Fruit fly (Drosophila melanogaster) whole organism, embryonic: ENCODE data around the gene Cyp4d1.

Experiments
- Ada2b ChIP-seq: fragments of 200-800 bp; sonication (Bioruptor generic); IDR thresholded peaks from 2 replicates; pipeline ENCODE4 v1.3.6; 2022; ENCODE audit warnings: missing biosample characterization, missing genetic modification characterization
- CG10147 ChIP-seq: fragments of 200-800 bp; sonication (Bioruptor generic); optimal IDR thresholded peaks from 2 replicates; lab custom pipeline; 2019; ENCODE audit warnings: missing biosample characterization, mild to moderate bottlenecking, missing genetic modification characterization, moderate library complexity
- CG10267 ChIP-seq: fragments of 200-800 bp; sonication (Bioruptor generic); optimal IDR thresholded peaks from 2 replicates; lab custom pipeline; 2018; ENCODE audit warnings: missing biosample characterization, mild to moderate bottlenecking, missing genetic modification characterization, moderate library complexity
- CG11504 ChIP-seq: fragments of 200-800 bp; sonication (Bioruptor generic); optimal IDR thresholded peaks from 3 replicates; lab custom pipeline; 2019; ENCODE audit warnings: missing biosample characterization, mild to moderate bottlenecking, missing genetic modification characterization, moderate library complexity
- CG12769 ChIP-seq: fragments of 200-800 bp; sonication (Bioruptor generic); optimal IDR thresholded peaks from 2 replicates; lab custom pipeline; 2019; ENCODE audit warnings: missing biosample characterization, mild to moderate bottlenecking, missing genetic modification characterization, moderate library complexity
- CG12942 ChIP-seq: fragments of 200-800 bp; sonication (Bioruptor generic); optimal IDR thresholded peaks from 3 replicates; lab custom pipeline; 2016; ENCODE audit warnings: missing biosample characterization, missing genetic modification characterization
- CG13296 ChIP-seq: fragments of 200-800 bp; sonication (Bioruptor generic); optimal IDR thresholded peaks from 3 replicates; lab custom pipeline; 2018; ENCODE audit warnings: missing biosample characterization, mild to moderate bottlenecking, missing genetic modification characterization
- CG14014 ChIP-seq: fragments of 200-800 bp; sonication (Bioruptor generic); IDR thresholded peaks from 2 replicates; pipeline ENCODE4 v1.3.6; 2022; ENCODE audit warnings: missing biosample characterization, missing genetic modification characterization
- CG14710 ChIP-seq: fragments of 200-800 bp; sonication (Bioruptor generic); optimal IDR thresholded peaks from 3 replicates; lab custom pipeline; 2019; ENCODE audit warnings: missing biosample characterization, mild to moderate bottlenecking, missing genetic modification characterization, moderate library complexity
- CG14965 ChIP-seq: fragments of 200-800 bp; sonication (Bioruptor generic); optimal IDR thresholded peaks from 2 replicates; lab custom pipeline; 2016; ENCODE audit warnings: missing biosample characterization, missing genetic modification characterization, borderline replicate concordance
- CG2120 ChIP-seq: fragments of 200-800 bp; sonication (Bioruptor generic); optimal IDR thresholded peaks from 3 replicates; lab custom pipeline; 2016; ENCODE audit warnings: missing biosample characterization, missing genetic modification characterization
- CG2875 ChIP-seq: fragments of 200-800 bp; sonication (Bioruptor generic); optimal IDR thresholded peaks from 2 replicates; lab custom pipeline; 2017; ENCODE audit warnings: missing biosample characterization, mild to moderate bottlenecking, missing genetic modification characterization, missing genetic modification reagents
- CG30403 ChIP-seq: fragments of 200-800 bp; sonication (Bioruptor generic); optimal IDR thresholded peaks from 3 replicates; lab custom pipeline; 2016; ENCODE audit warnings: missing biosample characterization, missing genetic modification characterization
- CG31441 ChIP-seq: fragments of 200-800 bp; sonication (Bioruptor generic); IDR thresholded peaks from 2 replicates; pipeline ENCODE4 v1.3.6; 2022; ENCODE audit warnings: missing biosample characterization, missing genetic modification characterization
- CG3281 ChIP-seq: fragments of 200-800 bp; sonication (Bioruptor generic); optimal IDR thresholded peaks from 3 replicates; lab custom pipeline; 2017; ENCODE audit warnings: missing biosample characterization, mild to moderate bottlenecking, missing genetic modification characterization
- CG34224 ChIP-seq: fragments of 200-800 bp; sonication (Bioruptor generic); IDR thresholded peaks from 3 replicates; pipeline ENCODE4 v1.3.6; 2022; ENCODE audit warnings: missing biosample characterization, missing genetic modification characterization; ENCODE audit not compliant: partially characterized antibody
- CG34422 ChIP-seq: fragments of 200-800 bp; sonication (Bioruptor generic); IDR thresholded peaks from 3 replicates; pipeline ENCODE4 v1.3.6; 2022; ENCODE audit warnings: missing biosample characterization, missing genetic modification characterization
- CG3995 ChIP-seq: fragments of 200-800 bp; sonication (Bioruptor generic); optimal IDR thresholded peaks from 3 replicates; lab custom pipeline; 2016; ENCODE audit warnings: missing biosample characterization, missing genetic modification characterization
- CG4820 ChIP-seq: fragments of 200-800 bp; sonication (Bioruptor generic); optimal IDR thresholded peaks from 3 replicates; lab custom pipeline; 2016; ENCODE audit warnings: missing biosample characterization, missing genetic modification characterization
- CG8290 ChIP-seq, 3 experiments: fragments of 200-800 bp; sonication (Bioruptor generic); optimal IDR thresholded peaks; 2 replicates each; lab custom pipeline; 2016 to 2019; ENCODE audit warnings: missing biosample characterization in 3 of 3, missing genetic modification characterization in 3 of 3, mild to moderate bottlenecking in 2 of 3, moderate library complexity in 1 of 3
- Chrac-16 ChIP-seq: fragments of 200-800 bp; sonication (Bioruptor generic); optimal IDR thresholded peaks from 3 replicates; lab custom pipeline; 2016; ENCODE audit warnings: missing biosample characterization, missing genetic modification characterization
- Doc3 ChIP-seq: fragments of 200-800 bp; sonication (Bioruptor generic); IDR thresholded peaks from 3 replicates; pipeline ENCODE4 v1.3.6; 2022; ENCODE audit warnings: missing biosample characterization, missing genetic modification characterization; ENCODE audit not compliant: partially characterized antibody
- Dp ChIP-seq: fragments of 200-800 bp; sonication (Bioruptor generic); optimal IDR thresholded peaks from 2 replicates; lab custom pipeline; 2018; ENCODE audit warnings: missing biosample characterization, mild to moderate bottlenecking, missing genetic modification characterization, moderate library complexity
- E2f2 ChIP-seq: fragments of 200-800 bp; sonication (Bioruptor generic); IDR thresholded peaks from 2 replicates; pipeline ENCODE4 v1.3.6; 2022; ENCODE audit warnings: missing biosample characterization, missing genetic modification characterization
- Fer1 ChIP-seq: fragments of 200-800 bp; sonication (Bioruptor generic); optimal IDR thresholded peaks from 2 replicates; lab custom pipeline; 2017; ENCODE audit warnings: missing biosample characterization, mild to moderate bottlenecking, missing genetic modification characterization
- Gug ChIP-seq: fragments of 200-800 bp; sonication (Bioruptor generic); IDR thresholded peaks from 4 replicates; pipeline ENCODE4 v1.3.6; 2022; ENCODE audit warnings: missing biosample characterization, missing genetic modification characterization
- HmgZ ChIP-seq: fragments of 200-800 bp; sonication (Bioruptor generic); optimal IDR thresholded peaks from 2 replicates; lab custom pipeline; 2018; ENCODE audit warnings: missing biosample characterization, mild to moderate bottlenecking, missing genetic modification characterization
- Hsf ChIP-seq: fragments of 200-800 bp; sonication (Bioruptor generic); optimal IDR thresholded peaks from 3 replicates; lab custom pipeline; 2016; ENCODE audit warnings: missing biosample characterization, missing genetic modification characterization
- Lpt ChIP-seq: fragments of >200 bp; optimal IDR thresholded peaks from 2 replicates; lab custom pipeline; 2018; ENCODE audit warnings: missing biosample characterization, missing genetic modification characterization
- MBD-R2 ChIP-seq: fragments of 200-800 bp; sonication (Bioruptor generic); IDR thresholded peaks from 2 replicates; pipeline ENCODE4 v1.3.6; 2022; ENCODE audit warnings: missing biosample characterization, missing genetic modification characterization
- Meics ChIP-seq: fragments of 200-800 bp; sonication (Bioruptor generic); optimal IDR thresholded peaks from 2 replicates; lab custom pipeline; 2017; ENCODE audit warnings: missing biosample characterization, mild to moderate bottlenecking, missing genetic modification characterization
- Myb ChIP-seq: fragments of 200-800 bp; sonication (Bioruptor generic); optimal IDR thresholded peaks from 2 replicates; lab custom pipeline; 2016; ENCODE audit warnings: missing biosample characterization, missing genetic modification characterization
- Neu2 ChIP-seq: fragments of 200-800 bp; sonication (Bioruptor generic); optimal IDR thresholded peaks from 3 replicates; lab custom pipeline; 2016; ENCODE audit warnings: missing biosample characterization, missing genetic modification characterization, borderline replicate concordance
- Nf-YC ChIP-seq: fragments of 200-800 bp; optimal IDR thresholded peaks from 3 replicates; lab custom pipeline; 2019; ENCODE audit warnings: missing biosample characterization, mild to moderate bottlenecking, missing genetic modification characterization, moderate library complexity
- Poxn ChIP-seq: fragments of 200-800 bp; sonication (Bioruptor generic); IDR thresholded peaks from 2 replicates; pipeline ENCODE4 v1.3.6; 2022; ENCODE audit warnings: missing biosample characterization, missing genetic modification characterization
- Ptx1 ChIP-seq: fragments of 200-800 bp; sonication (Bioruptor generic); IDR thresholded peaks from 2 replicates; pipeline ENCODE4 v1.3.6; 2022; ENCODE audit warnings: missing biosample characterization, missing genetic modification characterization
- abd-A ChIP-seq: fragments of 200-800 bp; sonication (Bioruptor generic); optimal IDR thresholded peaks from 3 replicates; lab custom pipeline; 2019; ENCODE audit warnings: missing biosample characterization, mild to moderate bottlenecking, missing genetic modification characterization, moderate library complexity
- bowl ChIP-seq: fragments of 200-800 bp; sonication (Bioruptor generic); IDR thresholded peaks from 2 replicates; pipeline ENCODE4 v1.3.6; 2022; ENCODE audit warnings: missing biosample characterization, missing genetic modification characterization
- chinmo ChIP-seq: fragments of 200-800 bp; sonication (Bioruptor generic); IDR thresholded peaks from 4 replicates; pipeline ENCODE4 v1.3.6; 2022; ENCODE audit warnings: missing biosample characterization, missing genetic modification characterization; ENCODE audit not compliant: partially characterized antibody
- chn ChIP-seq: fragments of 200-800 bp; sonication (Bioruptor generic); optimal IDR thresholded peaks from 2 replicates; lab custom pipeline; 2016; ENCODE audit warnings: missing biosample characterization, missing genetic modification characterization
- gem ChIP-seq: fragments of 200-800 bp; sonication (Bioruptor generic); optimal IDR thresholded peaks from 2 replicates; lab custom pipeline; 2019; ENCODE audit warnings: missing biosample characterization, mild to moderate bottlenecking, missing genetic modification characterization, moderate library complexity
- insv ChIP-seq, 2 experiments: fragments of 200-800 bp; sonication (Bioruptor generic); optimal IDR thresholded peaks; 3 replicates each; lab custom pipeline; 2016 to 2018; ENCODE audit warnings: missing biosample characterization in 2 of 2, missing genetic modification characterization in 2 of 2
- inv ChIP-seq: fragments of 200-800 bp; sonication (Bioruptor generic); IDR thresholded peaks from 2 replicates; pipeline ENCODE4 v1.3.6; 2022; ENCODE audit warnings: missing biosample characterization, missing genetic modification characterization; ENCODE audit not compliant: partially characterized antibody
- maf-S ChIP-seq: fragments of 200-800 bp; sonication (Bioruptor generic); optimal IDR thresholded peaks from 2 replicates; lab custom pipeline; 2016; ENCODE audit warnings: missing biosample characterization, missing genetic modification characterization
- mld ChIP-seq: fragments of 200-800 bp; sonication (Bioruptor generic); IDR thresholded peaks from 3 replicates; pipeline ENCODE4 v1.3.6; 2022; ENCODE audit warnings: missing biosample characterization, missing genetic modification characterization; ENCODE audit not compliant: partially characterized antibody
- nmo ChIP-seq: fragments of 200-800 bp; sonication (Bioruptor generic); optimal IDR thresholded peaks from 2 replicates; lab custom pipeline; 2018; ENCODE audit warnings: missing biosample characterization, mild to moderate bottlenecking, missing genetic modification characterization, moderate library complexity
- sens-2 ChIP-seq: fragments of 200-800 bp; sonication (Bioruptor generic); IDR thresholded peaks from 2 replicates; pipeline ENCODE4 v1.3.6; 2022; ENCODE audit warnings: missing biosample characterization, missing genetic modification characterization
- tgo ChIP-seq: fragments of 200-800 bp; sonication (Bioruptor generic); IDR thresholded peaks from 3 replicates; pipeline ENCODE4 v1.3.6; 2022; ENCODE audit warnings: missing biosample characterization, missing genetic modification characterization
- trem ChIP-seq: fragments of 200-800 bp; optimal IDR thresholded peaks from 3 replicates; lab custom pipeline; 2019; ENCODE audit warnings: missing biosample characterization, mild to moderate bottlenecking, missing genetic modification characterization, moderate library complexity

The Cyp4d1 gene

DNA sequence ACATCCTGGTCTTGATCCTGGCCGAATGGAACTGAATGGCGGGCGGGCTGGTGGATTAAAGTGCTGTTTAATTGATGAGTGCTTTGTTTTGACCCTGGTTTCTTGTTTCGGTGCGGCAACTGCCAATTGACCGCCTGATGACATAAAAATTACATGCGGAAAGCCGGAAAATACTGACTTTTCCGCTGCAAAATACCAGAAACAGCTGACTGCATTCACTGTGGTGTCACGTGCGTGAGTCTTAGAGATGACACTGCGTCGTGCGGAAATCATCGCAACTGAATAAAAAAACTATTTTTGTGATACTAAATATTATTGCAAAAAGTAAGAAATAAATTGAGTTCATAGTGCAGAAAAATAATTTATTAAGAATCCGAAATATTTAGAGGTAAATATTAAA is 12.5 kb downstream of the Cyp4d1 start, which contains the start of gene bcn92 (continued):
- peak; percentile 56 for TF ChIP-seq gem
- peak; percentile 62 for TF ChIP-seq Hsf (GFP tag; lab: Kevin White, UChicago)
- peak; percentile 40; the same call in 1 of the 2 replicates for TF ChIP-seq Ada2b
- no peak for TF ChIP-seq CG14965 (GFP tag; lab: Kevin White, UChicago)
- TF ChIP-seq Nf-YC (tag; lab: Kevin White, UChicago), result peak; percentile 37
- no peak for TF ChIP-seq CG11504 (tag; lab: Kevin White, UChicago)
- TF ChIP-seq CG10267, result peak; percentile 50
- peak; percentile 10 for TF ChIP-seq Dp (GFP tag; lab: Kevin White, UChicago)
- TF ChIP-seq insv (GFP tag; optimal IDR thresholded peaks at IDR 0.05; lab: Kevin White, UChicago), result peak in 1 of 2 experiments; percentile 84
- peak; percentile 60; the same call in 1 of the 2 replicates for TF ChIP-seq CG14014
- peak; percentile 25; the same call in 1 of the 2 replicates for TF ChIP-seq Ptx1 (GFP tag; lab: Robert Waterston, UW)
- TF ChIP-seq trem, result peak; percentile 32
- TF ChIP-seq CG12942 (GFP tag; lab: Kevin White, UChicago), result peak; percentile 25
- peak; percentile 65 for TF ChIP-seq CG2120 (GFP tag; lab: Kevin White, UChicago)
- TF ChIP-seq HmgZ (tag; lab: Kevin White, UChicago), result peak; percentile 45
- TF ChIP-seq CG10147, result peak; percentile 29
- no peak for TF ChIP-seq sens-2
- peak; percentile 37 for TF ChIP-seq Meics (GFP tag; lab: Kevin White, UChicago)
- TF ChIP-seq CG34422, result 0 out of 3 replicates have a peak, but pooled peaks have one; percentile 39
- peak; percentile 54 for TF ChIP-seq nmo
- TF ChIP-seq CG13296 (GFP tag; lab: Kevin White, UChicago), result peak; percentile 7
- peak; percentile 56; the same call in 2 of the 4 replicates for TF ChIP-seq Gug
- TF ChIP-seq CG8290 (GFP tag; optimal IDR thresholded peaks at IDR 0.05; lab: Kevin White, UChicago), result peak; percentile 37
- TF ChIP-seq CG8290 (tag; optimal IDR thresholded peaks at IDR 0.05; lab: Kevin White, UChicago), result peak in 1 of 2 experiments; percentile 56
- TF ChIP-seq CG12769 (tag; lab: Kevin White, UChicago), result peak; percentile 46
- no peak for TF ChIP-seq CG31441 (GFP tag; lab: Robert Waterston, UW)
- TF ChIP-seq bowl (GFP tag; lab: Robert Waterston, UW), result no peak
- TF ChIP-seq Myb (GFP tag; lab: Kevin White, UChicago), result peak; percentile 45
- peak; percentile 24 for TF ChIP-seq CG3281 (GFP tag; lab: Kevin White, UChicago)
- TF ChIP-seq chinmo (GFP tag; lab: Robert Waterston, UW), result peak; percentile 91; the same call in 3 of the 4 replicates
- peak; percentile 18 for TF ChIP-seq CG4820 (GFP tag; lab: Kevin White, UChicago)
- peak; percentile 93 for TF ChIP-seq CG34224 (GFP tag; lab: Robert Waterston, UW)
- TF ChIP-seq CG14710 (tag; lab: Kevin White, UChicago), result peak; percentile 44
- TF ChIP-seq inv (GFP tag; lab: Robert Waterston, UW), result peak; percentile 93
- no peak for TF ChIP-seq Lpt (GFP tag; lab: Kevin White, UChicago)
- TF ChIP-seq Chrac-16 (GFP tag; lab: Kevin White, UChicago), result peak; percentile 29
- TF ChIP-seq Poxn (GFP tag; lab: Robert Waterston, UW), result no peak
- TF ChIP-seq abd-A (tag; lab: Kevin White, UChicago), result no peak
- no peak for TF ChIP-seq Neu2 (GFP tag; lab: Kevin White, UChicago)
- peak; percentile 30; the same call in 1 of the 2 replicates for TF ChIP-seq E2f2
- TF ChIP-seq MBD-R2 (GFP tag; lab: Robert Waterston, UW), result peak; percentile 91
- peak; percentile 37 for TF ChIP-seq Fer1 (GFP tag; lab: Kevin White, UChicago)
- peak; percentile 28 for TF ChIP-seq CG3995 (GFP tag; lab: Kevin White, UChicago)
- TF ChIP-seq chn (GFP tag; lab: Kevin White, UChicago), result peak; percentile 39
- TF ChIP-seq maf-S (GFP tag; lab: Kevin White, UChicago), result peak; percentile 49
- TF ChIP-seq mld (GFP tag; lab: Robert Waterston, UW), result peak; percentile 86; the same call in 2 of the 3 replicates
- TF ChIP-seq Doc3 (GFP tag; lab: Robert Waterston, UW), result peak; percentile 94
- no peak for TF ChIP-seq CG2875 (GFP tag; lab: Kevin White, UChicago)
- peak; percentile 61 for TF ChIP-seq CG30403 (GFP tag; lab: Kevin White, UChicago)
- TF ChIP-seq tgo (GFP tag; lab: Robert Waterston, UW), result no peak
